Worm (Caenorhabditis elegans) whole organism, midembryonic: ENCODE measurements around the gene ZK512.8.

Source experiments
- T22C8.4 ChIP-seq: fragments of 200-800 bp; sonication (Bioruptor generic); IDR thresholded peaks from 2 replicates; pipeline ENCODE4 v1.3.6; 2022; ENCODE audit warnings: missing genetic modification characterization, missing compliant biosample characterization
- cog-1 ChIP-seq: sonication (generic microtip); optimal IDR thresholded peaks from 2 replicates; lab custom pipeline; 2016; ENCODE audit warnings: missing genetic modification characterization, missing compliant biosample characterization
- flt-1 ChIP-seq: fragments of 200-800 bp; sonication (Bioruptor generic); IDR thresholded peaks from 2 replicates; pipeline ENCODE4 v1.3.6; 2022; ENCODE audit warnings: missing genetic modification characterization, missing compliant biosample characterization
- klf-2 ChIP-seq: fragments of 200-800 bp; sonication (Bioruptor generic); conservative IDR thresholded peaks from 2 replicates; pipeline ENCODE4 v1.3.6; 2022; ENCODE audit warnings: missing genetic modification reagents, missing genetic modification characterization, missing compliant biosample characterization
- med-1 ChIP-seq: sonication (generic microtip); optimal IDR thresholded peaks from 2 replicates; lab custom pipeline; 2017; ENCODE audit warnings: missing genetic modification characterization, mild to moderate bottlenecking, missing compliant biosample characterization, antibody characterized with exemption, missing genetic modification reagents; ENCODE audit not compliant: insufficient read depth
- ref-1 ChIP-seq: fragments of 200-800 bp; sonication (Bioruptor generic); conservative IDR thresholded peaks from 2 replicates; pipeline ENCODE4 v1.3.6; 2022; ENCODE audit warnings: missing genetic modification reagents, missing genetic modification characterization, missing compliant biosample characterization
- tab-1 ChIP-seq: fragments of 200-800 bp; sonication (Bioruptor generic); IDR thresholded peaks from 2 replicates; pipeline ENCODE4 v1.3.6; 2022; ENCODE audit warnings: missing genetic modification characterization, missing compliant biosample characterization
- ztf-23 ChIP-seq: fragments of 200-800 bp; sonication (Bioruptor generic); IDR thresholded peaks from 2 replicates; pipeline ENCODE4 v1.3.6; 2022; ENCODE audit warnings: missing genetic modification reagents, missing genetic modification characterization, missing compliant biosample characterization
- ztf-29 ChIP-seq: fragments of 200-800 bp; sonication (Bioruptor generic); IDR thresholded peaks from 2 replicates; pipeline ENCODE4 v1.3.6; 2022; ENCODE audit warnings: missing genetic modification reagents, missing genetic modification characterization, missing compliant biosample characterization

ZK512.8 gene

ce11 chrIII:9145765-9146164, at the start of gene ZK512.8:
Gene ZK512.8 (plus strand): TSS chrIII:9146065.
- TF ChIP-seq ztf-29 (no peak), ref-1 (GFP tag; lab: Robert Waterston, UW) (no peak), klf-2 (GFP tag; lab: Robert Waterston, UW) (no peak), T22C8.4 (GFP tag; lab: Robert Waterston, UW) (no peak), tab-1 (GFP tag; lab: Robert Waterston, UW) (no peak), flt-1 (GFP tag; lab: Robert Waterston, UW) (no peak), med-1 (no peak), ztf-23 (GFP tag; lab: Robert Waterston, UW) (no peak), cog-1 (tag; lab: Kevin White, UChicago) (no peak)

ce11 chrIII:9101212-9101611, 44.7 kb upstream of the ZK512.8 start, which contains the start of gene ZK507.1:
Gene ZK507.1 (minus strand): TSS chrIII:9101312.
- TF ChIP-seq tab-1 (GFP tag; lab: Robert Waterston, UW) (no peak), T22C8.4 (GFP tag; lab: Robert Waterston, UW) (no peak), ztf-23 (GFP tag; lab: Robert Waterston, UW) (no peak), ztf-29 (no peak), flt-1 (GFP tag; lab: Robert Waterston, UW) (no peak), cog-1 (tag; lab: Kevin White, UChicago) (no peak), ref-1 (GFP tag; lab: Robert Waterston, UW) (no peak), klf-2 (GFP tag; lab: Robert Waterston, UW) (no peak)

ce11 chrIII:9103643-9104042, 42.2 kb upstream of the ZK512.8 start, which contains the start of gene dos-1:
Gene dos-1 (plus strand): TSS chrIII:9103943.
- TF ChIP-seq tab-1 (GFP tag; lab: Robert Waterston, UW): no peak

ce11 chrIII:9104060-9104459, 41.8 kb upstream of the ZK512.8 start:
- TF ChIP-seq med-1 (no peak), klf-2 (GFP tag; lab: Robert Waterston, UW) (0 out of 2 replicates have a peak, but pooled peaks have one; percentile 59), ztf-29 (peak; percentile 40; the same call in 1 of the 2 replicates), flt-1 (GFP tag; lab: Robert Waterston, UW) (peak; percentile 92), tab-1 (GFP tag; lab: Robert Waterston, UW) (peak; percentile 87), ztf-23 (GFP tag; lab: Robert Waterston, UW) (peak; percentile 81), ref-1 (GFP tag; lab: Robert Waterston, UW) (peak; percentile 62), T22C8.4 (GFP tag; lab: Robert Waterston, UW) (peak; percentile 72), cog-1 (tag; lab: Kevin White, UChicago) (no peak)

- TF ChIP-seq med-1 (no peak), klf-2 (GFP tag; lab: Robert Waterston, UW) (no peak), T22C8.4 (GFP tag; lab: Robert Waterston, UW) (no peak), flt-1 (GFP tag; lab: Robert Waterston, UW) (no peak), ztf-29 (no peak), tab-1 (GFP tag; lab: Robert Waterston, UW) (no peak), ztf-23 (GFP tag; lab: Robert Waterston, UW) (no peak), ref-1 (GFP tag; lab: Robert Waterston, UW) (no peak), cog-1 (tag; lab: Kevin White, UChicago) (no peak)
These were observed 40.2 kb upstream of the ZK512.8 start for ce11 chrIII:9105653-9106052.

- TF ChIP-seq klf-2 (GFP tag; lab: Robert Waterston, UW): no peak
- no peak for TF ChIP-seq cog-1 (tag; lab: Kevin White, UChicago)
- no peak for TF ChIP-seq ztf-29
- no peak for TF ChIP-seq tab-1 (GFP tag; lab: Robert Waterston, UW)
- no peak for TF ChIP-seq ref-1 (GFP tag; lab: Robert Waterston, UW)
- TF ChIP-seq ztf-23 (GFP tag; lab: Robert Waterston, UW): no peak
- TF ChIP-seq med-1: no peak
- no peak for TF ChIP-seq T22C8.4 (GFP tag; lab: Robert Waterston, UW)
- TF ChIP-seq flt-1 (GFP tag; lab: Robert Waterston, UW): no peak
These were observed 36.7 kb upstream of the ZK512.8 start, which contains the start of gene cya-1 for ce11 chrIII:9109172-9109571. Gene cya-1 (minus strand): TSS chrIII:9109272.

ce11 chrIII:9109726-9110125, 36.1 kb upstream of the ZK512.8 start:
- TF ChIP-seq flt-1 (GFP tag; lab: Robert Waterston, UW): no peak
- TF ChIP-seq cog-1 (tag; lab: Kevin White, UChicago): no peak
- no peak for TF ChIP-seq ztf-23 (GFP tag; lab: Robert Waterston, UW)
- TF ChIP-seq tab-1 (GFP tag; lab: Robert Waterston, UW): no peak
- TF ChIP-seq T22C8.4 (GFP tag; lab: Robert Waterston, UW): no peak; the same call in 1 of the 2 replicates
- TF ChIP-seq klf-2 (GFP tag; lab: Robert Waterston, UW): no peak
- no peak for TF ChIP-seq ref-1 (GFP tag; lab: Robert Waterston, UW)
- no peak for TF ChIP-seq med-1
- TF ChIP-seq ztf-29: no peak

DNA sequence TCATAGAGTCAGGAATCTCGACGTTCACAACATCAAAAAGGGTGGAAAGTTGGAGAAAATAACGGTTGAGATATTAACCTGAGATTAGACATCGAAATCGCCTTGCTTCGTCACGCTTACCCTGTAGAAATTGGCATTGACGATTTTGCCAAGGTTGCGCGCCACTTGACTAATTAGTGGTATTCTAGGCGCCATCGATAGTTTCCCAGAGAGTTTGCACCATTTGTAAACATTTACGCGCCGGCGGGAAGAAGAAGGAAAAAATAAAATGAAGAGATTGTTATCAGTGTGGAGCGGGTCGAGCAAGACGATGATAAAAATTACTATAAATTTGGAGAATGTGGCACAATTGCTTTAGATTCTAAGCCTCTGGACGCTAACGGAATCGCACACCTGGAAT, 35.6 kb upstream of the ZK512.8 start:
- TF ChIP-seq T22C8.4 (GFP tag; lab: Robert Waterston, UW) (no peak), ztf-23 (GFP tag; lab: Robert Waterston, UW) (no peak), med-1 (no peak), flt-1 (GFP tag; lab: Robert Waterston, UW) (no peak), ref-1 (GFP tag; lab: Robert Waterston, UW) (no peak), klf-2 (GFP tag; lab: Robert Waterston, UW) (no peak), ztf-29 (no peak), cog-1 (tag; lab: Kevin White, UChicago) (no peak)

ce11 chrIII:9110914-9111313, 35.0 kb upstream of the ZK512.8 start:
- TF ChIP-seq T22C8.4 (GFP tag; lab: Robert Waterston, UW) (0 out of 2 replicates have a peak, but pooled peaks have one; percentile 34), ztf-29 (peak; percentile 28; the same call in 1 of the 2 replicates), ztf-23 (GFP tag; lab: Robert Waterston, UW) (0 out of 2 replicates have a peak, but pooled peaks have one; percentile 49), flt-1 (GFP tag; lab: Robert Waterston, UW) (peak; percentile 87), klf-2 (GFP tag; lab: Robert Waterston, UW) (0 out of 2 replicates have a peak, but pooled peaks have one; percentile 43)
